Fruit fly (Drosophila melanogaster) whole organism: ENCODE measurements around the gene H15.

Experiments
- CG8478 ChIP-seq: fragments of >200 bp; optimal IDR thresholded peaks from 2 replicates; lab custom pipeline; 2018; ENCODE audit warnings: inconsistent platforms
- usp ChIP-seq: fragments of >200 bp; optimal IDR thresholded peaks from 2 replicates; lab custom pipeline; 2017; ENCODE audit warnings: missing biosample characterization, missing genetic modification characterization, mixed read lengths

- no peak for TF ChIP-seq usp
- no peak for TF ChIP-seq CG8478 (lab: Kevin White, UChicago)
Measured at dm6 chr2L:5459740-5460287, 55.7 kb downstream of the H15 start.
